Fruit fly (Drosophila melanogaster): Measurements from ENCODE around the gene Dhrs4.
A peak's percentile ranks its signal among the peaks of the same experiment; 100 is the strongest.

Dhrs4 gene

dm6 chr3L:5141380-5142101 lies at the start of gene Dhrs4, which contains the start of gene Gdap1:
TSS of gene Dhrs4 (minus strand) at chr3L:5141646.
TSS of gene Gdap1 (plus strand) at chr3L:5141953.
- TF ChIP-seq fd96Ca (GFP tag; IDR thresholded peaks at IDR 0.05) (0 out of 3 replicates have a peak, but pooled peaks have one; percentile 30), Ets98B (GFP tag; IDR thresholded peaks at IDR 0.05) (0 out of 2 replicates have a peak, but pooled peaks have one; percentile 18), Snoo (tag; optimal IDR thresholded peaks at IDR 0.05) (peak; percentile 9), CG12605 (GFP tag; IDR thresholded peaks at IDR 0.05) (no peak), gl (tag; optimal IDR thresholded peaks at IDR 0.05) (peak; percentile 69), CG8301 (tag; optimal IDR thresholded peaks at IDR 0.05) (no peak)

- no peak for TF ChIP-seq gl (tag; optimal IDR thresholded peaks at IDR 0.05)
- TF ChIP-seq CG13204 (GFP tag; optimal IDR thresholded peaks at IDR 0.05) = no peak
- TF ChIP-seq CG14655 (GFP tag; optimal IDR thresholded peaks at IDR 0.05) = peak; percentile 76
- TF ChIP-seq CG32121 (GFP tag; IDR thresholded peaks at IDR 0.05) = no peak
- TF ChIP-seq CG8301 (tag; optimal IDR thresholded peaks at IDR 0.05) = peak; percentile 71
- no peak for TF ChIP-seq EcR (GFP tag; optimal IDR thresholded peaks at IDR 0.05)
- peak; percentile 2 for TF ChIP-seq D1 (tag; optimal IDR thresholded peaks at IDR 0.05)
- no peak for TF ChIP-seq rn (GFP tag; IDR thresholded peaks at IDR 0.05)
- TF ChIP-seq CG34367 (tag; optimal IDR thresholded peaks at IDR 0.05) = peak; percentile 21
- TF ChIP-seq CG4496 (GFP tag; IDR thresholded peaks at IDR 0.05) = peak; percentile 76
- TF ChIP-seq Pif1A (GFP tag; optimal IDR thresholded peaks at IDR 0.05) = peak; percentile 24
- no peak for TF ChIP-seq Snoo (tag; optimal IDR thresholded peaks at IDR 0.05)
- TF ChIP-seq Pif1B (GFP tag; optimal IDR thresholded peaks at IDR 0.05) = peak; percentile 9
- TF ChIP-seq CG10348 (GFP tag; IDR thresholded peaks at IDR 0.05) = no peak
- peak; percentile 43 for TF ChIP-seq CG15710 (tag; optimal IDR thresholded peaks at IDR 0.05)
- peak; percentile 63 for TF ChIP-seq CG17806 (tag; optimal IDR thresholded peaks at IDR 0.05)
- 0 out of 2 replicates have a peak, but pooled peaks have one; percentile 8 for TF ChIP-seq CG12605 (GFP tag; IDR thresholded peaks at IDR 0.05)
- peak; percentile 55 for TF ChIP-seq CG8159 (tag; optimal IDR thresholded peaks at IDR 0.05)
- peak; percentile 26; the same call in 1 of the 2 replicates for TF ChIP-seq Ets98B (GFP tag; IDR thresholded peaks at IDR 0.05)
- TF ChIP-seq fd96Ca (GFP tag; IDR thresholded peaks at IDR 0.05) = 0 out of 3 replicates have a peak, but pooled peaks have one; percentile 14
- peak; percentile 57 for TF ChIP-seq CG9948 (tag; optimal IDR thresholded peaks at IDR 0.05)
Observed at dm6 chr3L:5188402-5188801, 47.0 kb upstream of the Dhrs4 start.

- peak; percentile 48; the same call in 1 of the 2 replicates for TF ChIP-seq rn (GFP tag; IDR thresholded peaks at IDR 0.05)
- peak; percentile 46; the same call in 1 of the 2 replicates for TF ChIP-seq CG12605 (GFP tag; IDR thresholded peaks at IDR 0.05)
- TF ChIP-seq CG10348 (GFP tag; IDR thresholded peaks at IDR 0.05) = no peak
- no peak for TF ChIP-seq gl (tag; optimal IDR thresholded peaks at IDR 0.05)
- TF ChIP-seq CG34367 (tag; optimal IDR thresholded peaks at IDR 0.05) = peak; percentile 49
- peak; percentile 74 for TF ChIP-seq CG8301 (tag; optimal IDR thresholded peaks at IDR 0.05)
- peak; percentile 61 for TF ChIP-seq CG14655 (GFP tag; optimal IDR thresholded peaks at IDR 0.05)
- TF ChIP-seq EcR (GFP tag; optimal IDR thresholded peaks at IDR 0.05) = no peak
- peak; percentile 74 for TF ChIP-seq Ets98B (GFP tag; IDR thresholded peaks at IDR 0.05)
- peak; percentile 44; the same call in 1 of the 2 replicates for TF ChIP-seq CG32121 (GFP tag; IDR thresholded peaks at IDR 0.05)
- TF ChIP-seq D1 (tag; optimal IDR thresholded peaks at IDR 0.05) = no peak
- peak; percentile 32 for TF ChIP-seq Pif1A (GFP tag; optimal IDR thresholded peaks at IDR 0.05)
- TF ChIP-seq Snoo (tag; optimal IDR thresholded peaks at IDR 0.05) = no peak
- peak; percentile 60 for TF ChIP-seq CG8159 (tag; optimal IDR thresholded peaks at IDR 0.05)
- peak; percentile 74 for TF ChIP-seq CG17806 (tag; optimal IDR thresholded peaks at IDR 0.05)
- no peak for TF ChIP-seq fd96Ca (GFP tag; IDR thresholded peaks at IDR 0.05)
- TF ChIP-seq CG13204 (GFP tag; optimal IDR thresholded peaks at IDR 0.05) = no peak
- peak; percentile 84 for TF ChIP-seq CG4496 (GFP tag; IDR thresholded peaks at IDR 0.05)
- TF ChIP-seq CG15710 (tag; optimal IDR thresholded peaks at IDR 0.05) = peak; percentile 49
- TF ChIP-seq Pif1B (GFP tag; optimal IDR thresholded peaks at IDR 0.05) = peak; percentile 10
- peak; percentile 60 for TF ChIP-seq CG9948 (tag; optimal IDR thresholded peaks at IDR 0.05)
Observed at dm6 chr3L:5187572-5187934, 46.1 kb upstream of the Dhrs4 start.

- TF ChIP-seq Snoo (tag; optimal IDR thresholded peaks at IDR 0.05) (peak; percentile 75), D1 (tag; optimal IDR thresholded peaks at IDR 0.05) (no peak), Pif1B (GFP tag; optimal IDR thresholded peaks at IDR 0.05) (peak; percentile 82), CG12605 (GFP tag; IDR thresholded peaks at IDR 0.05) (peak; percentile 88), rn (GFP tag; IDR thresholded peaks at IDR 0.05) (peak; percentile 83), Ets98B (GFP tag; IDR thresholded peaks at IDR 0.05) (peak; percentile 94), CG8301 (tag; optimal IDR thresholded peaks at IDR 0.05) (peak; percentile 97), fd96Ca (GFP tag; IDR thresholded peaks at IDR 0.05) (peak; percentile 95), CG8159 (tag; optimal IDR thresholded peaks at IDR 0.05) (peak; percentile 88), CG4496 (GFP tag; IDR thresholded peaks at IDR 0.05) (peak; percentile 96), CG13204 (GFP tag; optimal IDR thresholded peaks at IDR 0.05) (peak; percentile 52), CG14655 (GFP tag; optimal IDR thresholded peaks at IDR 0.05) (peak; percentile 96), EcR (GFP tag; optimal IDR thresholded peaks at IDR 0.05) (no peak), CG34367 (tag; optimal IDR thresholded peaks at IDR 0.05) (peak; percentile 87), CG9948 (tag; optimal IDR thresholded peaks at IDR 0.05) (peak; percentile 91), CG32121 (GFP tag; IDR thresholded peaks at IDR 0.05) (peak; percentile 93), CG10348 (GFP tag; IDR thresholded peaks at IDR 0.05) (peak; percentile 73), CG15710 (tag; optimal IDR thresholded peaks at IDR 0.05) (peak; percentile 84), gl (tag; optimal IDR thresholded peaks at IDR 0.05) (peak; percentile 74), Pif1A (GFP tag; optimal IDR thresholded peaks at IDR 0.05) (peak; percentile 92), CG17806 (tag; optimal IDR thresholded peaks at IDR 0.05) (peak; percentile 88)
Observed at dm6 chr3L:5186807-5187571, 45.5 kb upstream of the Dhrs4 start.

Measured in whole organism, pupa.